Fruit fly (Drosophila melanogaster) whole organism, embryonic: ENCODE results near the gene MRP.

ENCODE experiments used
- Abd-B ChIP-seq: fragments of 200-800 bp; sonication (Bioruptor generic); optimal IDR thresholded peaks from 2 replicates; lab custom pipeline; 2018; ENCODE audit warnings: missing biosample characterization, mild to moderate bottlenecking, missing genetic modification characterization, moderate library complexity
- Adf1 ChIP-seq: fragments of 200-800 bp; sonication (Bioruptor generic); IDR thresholded peaks from 2 replicates; pipeline ENCODE4 v1.3.6; 2022; ENCODE audit warnings: missing biosample characterization, missing genetic modification characterization
- Bgb ChIP-seq: fragments of 200-800 bp; sonication (Bioruptor generic); IDR thresholded peaks from 2 replicates; pipeline ENCODE4 v1.3.6; 2022; ENCODE audit warnings: missing biosample characterization, missing genetic modification characterization; ENCODE audit not compliant: partially characterized antibody
- CG10654 ChIP-seq: fragments of 200-800 bp; sonication (Bioruptor generic); optimal IDR thresholded peaks from 2 replicates; lab custom pipeline; 2016; ENCODE audit warnings: missing biosample characterization, missing genetic modification characterization
- CG10979 ChIP-seq: fragments of 200-800 bp; sonication (Bioruptor generic); optimal IDR thresholded peaks from 2 replicates; lab custom pipeline; 2018; ENCODE audit warnings: missing biosample characterization, mild to moderate bottlenecking, missing genetic modification characterization, moderate library complexity
- CG12942 ChIP-seq: fragments of 200-800 bp; sonication (Bioruptor generic); optimal IDR thresholded peaks from 3 replicates; lab custom pipeline; 2016; ENCODE audit warnings: missing biosample characterization, missing genetic modification characterization
- CG14710 ChIP-seq: fragments of 200-800 bp; sonication (Bioruptor generic); optimal IDR thresholded peaks from 3 replicates; lab custom pipeline; 2019; ENCODE audit warnings: missing biosample characterization, mild to moderate bottlenecking, missing genetic modification characterization, moderate library complexity
- CG15514 ChIP-seq: fragments of 200-800 bp; sonication (Bioruptor generic); optimal IDR thresholded peaks from 3 replicates; lab custom pipeline; 2017; ENCODE audit warnings: missing biosample characterization, missing genetic modification characterization, mild to moderate bottlenecking, moderate library complexity, missing genetic modification reagents
- CG15696 ChIP-seq: fragments of 200-800 bp; sonication (Bioruptor generic); optimal IDR thresholded peaks from 2 replicates; lab custom pipeline; 2019; ENCODE audit warnings: missing biosample characterization, mild to moderate bottlenecking, missing genetic modification characterization, moderate library complexity
- CG2678 ChIP-seq: fragments of 200-800 bp; sonication (Bioruptor generic); optimal IDR thresholded peaks from 3 replicates; lab custom pipeline; 2019; ENCODE audit warnings: missing biosample characterization, mild to moderate bottlenecking, missing genetic modification characterization, moderate library complexity
- CG30020 ChIP-seq: fragments of 200-800 bp; optimal IDR thresholded peaks from 2 replicates; lab custom pipeline; 2019; ENCODE audit warnings: missing biosample characterization, mild to moderate bottlenecking, missing genetic modification characterization, moderate library complexity
- CG32767 ChIP-seq: fragments of 200-800 bp; sonication (Bioruptor generic); IDR thresholded peaks from 2 replicates; pipeline ENCODE4 v1.3.6; 2022; ENCODE audit warnings: missing biosample characterization, missing genetic modification characterization
- CG34376 ChIP-seq: fragments of 200-800 bp; sonication (Bioruptor generic); optimal IDR thresholded peaks from 2 replicates; lab custom pipeline; 2018; ENCODE audit warnings: missing biosample characterization, mild to moderate bottlenecking, missing genetic modification characterization
- CG4424 ChIP-seq: fragments of 200-800 bp; sonication (Bioruptor generic); optimal IDR thresholded peaks from 3 replicates; lab custom pipeline; 2016; ENCODE audit warnings: missing biosample characterization, missing genetic modification characterization
- CG4617 ChIP-seq: fragments of 200-800 bp; sonication (Bioruptor generic); optimal IDR thresholded peaks from 3 replicates; lab custom pipeline; 2016; ENCODE audit warnings: missing biosample characterization, missing genetic modification characterization, borderline replicate concordance
- CG5953 ChIP-seq: fragments of 200-800 bp; sonication (Bioruptor generic); IDR thresholded peaks from 2 replicates; pipeline ENCODE4 v1.3.6; 2022; ENCODE audit warnings: missing biosample characterization, missing genetic modification characterization
- CG7271 ChIP-seq: fragments of 200-800 bp; sonication (Bioruptor generic); optimal IDR thresholded peaks from 2 replicates; lab custom pipeline; 2018; ENCODE audit warnings: missing biosample characterization, mild to moderate bottlenecking, missing genetic modification characterization, moderate library complexity
- CG8359 ChIP-seq: fragments of 200-800 bp; sonication (Bioruptor generic); optimal IDR thresholded peaks from 2 replicates; lab custom pipeline; 2017; ENCODE audit warnings: missing biosample characterization, mild to moderate bottlenecking, missing genetic modification characterization, borderline replicate concordance
- CG9797 ChIP-seq: fragments of 200-800 bp; sonication (Bioruptor generic); optimal IDR thresholded peaks from 3 replicates; lab custom pipeline; 2018; ENCODE audit warnings: missing biosample characterization, mild to moderate bottlenecking, missing genetic modification characterization
- Dp ChIP-seq: fragments of 200-800 bp; sonication (Bioruptor generic); optimal IDR thresholded peaks from 2 replicates; lab custom pipeline; 2018; ENCODE audit warnings: missing biosample characterization, mild to moderate bottlenecking, missing genetic modification characterization, moderate library complexity
- E2f2 ChIP-seq: fragments of 200-800 bp; sonication (Bioruptor generic); IDR thresholded peaks from 2 replicates; pipeline ENCODE4 v1.3.6; 2022; ENCODE audit warnings: missing biosample characterization, missing genetic modification characterization
- Gug ChIP-seq: fragments of 200-800 bp; sonication (Bioruptor generic); IDR thresholded peaks from 4 replicates; pipeline ENCODE4 v1.3.6; 2022; ENCODE audit warnings: missing biosample characterization, missing genetic modification characterization
- MESR4 ChIP-seq: fragments of 200-800 bp; sonication (Bioruptor generic); optimal IDR thresholded peaks from 2 replicates; lab custom pipeline; 2018; ENCODE audit warnings: missing biosample characterization, mild to moderate bottlenecking, missing genetic modification characterization, moderate library complexity
- NFAT ChIP-seq: fragments of 200-800 bp; sonication (Bioruptor generic); IDR thresholded peaks from 2 replicates; pipeline ENCODE4 v1.3.6; 2022; ENCODE audit warnings: missing biosample characterization, missing genetic modification characterization
- Oaz ChIP-seq: fragments of 200-800 bp; sonication (Bioruptor generic); IDR thresholded peaks from 2 replicates; pipeline ENCODE4 v1.3.6; 2022; ENCODE audit warnings: missing biosample characterization, missing genetic modification characterization
- Opbp ChIP-seq: fragments of 200-800 bp; sonication (Bioruptor generic); IDR thresholded peaks from 3 replicates; pipeline ENCODE4 v1.3.6; 2022; ENCODE audit warnings: missing biosample characterization, missing genetic modification characterization; ENCODE audit not compliant: partially characterized antibody
- Ssrp ChIP-seq: fragments of 200-800 bp; sonication (Bioruptor generic); optimal IDR thresholded peaks from 2 replicates; lab custom pipeline; 2018; ENCODE audit warnings: missing biosample characterization, mild to moderate bottlenecking, missing genetic modification characterization, moderate library complexity
- Vsx1 ChIP-seq: fragments of 200-800 bp; sonication (Bioruptor generic); optimal IDR thresholded peaks from 2 replicates; lab custom pipeline; 2017; ENCODE audit warnings: missing biosample characterization, mild to moderate bottlenecking, missing genetic modification characterization, missing genetic modification reagents
- ato ChIP-seq: fragments of 200-800 bp; sonication (Bioruptor generic); IDR thresholded peaks from 2 replicates; pipeline ENCODE4 v1.3.6; 2022; ENCODE audit warnings: missing biosample characterization, missing genetic modification characterization; ENCODE audit not compliant: partially characterized antibody
- bbx ChIP-seq: fragments of 200-800 bp; sonication (Bioruptor generic); IDR thresholded peaks from 2 replicates; pipeline ENCODE4 v1.3.6; 2022; ENCODE audit warnings: missing biosample characterization, missing genetic modification characterization; ENCODE audit not compliant: partially characterized antibody
- cwo ChIP-seq: fragments of 200-800 bp; sonication (Bioruptor generic); optimal IDR thresholded peaks from 3 replicates; lab custom pipeline; 2017; ENCODE audit warnings: missing biosample characterization, missing genetic modification characterization, mild to moderate bottlenecking, moderate library complexity, missing genetic modification reagents
- danr ChIP-seq: fragments of 200-800 bp; sonication (Bioruptor generic); IDR thresholded peaks from 2 replicates; pipeline ENCODE4 v1.3.6; 2022; ENCODE audit warnings: missing biosample characterization, missing genetic modification characterization
- hb ChIP-seq: fragments of 200-800 bp; sonication (Bioruptor generic); IDR thresholded peaks from 3 replicates; pipeline ENCODE4 v1.3.6; 2022; ENCODE audit warnings: missing biosample characterization, missing genetic modification characterization; ENCODE audit not compliant: partially characterized antibody
- lilli ChIP-seq: fragments of 200-800 bp; sonication (Bioruptor generic); optimal IDR thresholded peaks from 3 replicates; lab custom pipeline; 2016; ENCODE audit warnings: missing biosample characterization, missing genetic modification characterization
- lola ChIP-seq, 3 experiments: fragments of >200 bp in 2 of 3; fragments of 200-800 bp in 1 of 3; sonication (Bioruptor generic) in 1 of 3; optimal IDR thresholded peaks; 2 replicates each; lab custom pipeline; 2017 to 2019; ENCODE audit warnings: missing biosample characterization in 3 of 3, missing genetic modification characterization in 3 of 3, mild to moderate bottlenecking in 1 of 3, moderate library complexity in 1 of 3
- luna ChIP-seq: fragments of 200-800 bp; sonication (Bioruptor generic); optimal IDR thresholded peaks from 2 replicates; lab custom pipeline; 2016; ENCODE audit warnings: missing biosample characterization, missing genetic modification characterization
- onecut ChIP-seq: fragments of 200-800 bp; sonication (Bioruptor generic); IDR thresholded peaks from 2 replicates; pipeline ENCODE4 v1.3.6; 2022; ENCODE audit warnings: missing biosample characterization, missing genetic modification characterization
- otp ChIP-seq: fragments of 200-800 bp; sonication (Bioruptor generic); IDR thresholded peaks from 3 replicates; pipeline ENCODE4, ENCODE4 v1.3.6; 2022; ENCODE audit warnings: missing biosample characterization, missing genetic modification characterization
- p53 ChIP-seq: fragments of 200-800 bp; sonication (Bioruptor generic); optimal IDR thresholded peaks from 2 replicates; lab custom pipeline; 2016; ENCODE audit warnings: missing biosample characterization, missing genetic modification characterization
- pb ChIP-seq: fragments of 200-800 bp; sonication (Bioruptor generic); optimal IDR thresholded peaks from 3 replicates; lab custom pipeline; 2016; ENCODE audit warnings: missing biosample characterization, missing genetic modification characterization
- pum ChIP-seq: fragments of 200-800 bp; sonication (Bioruptor generic); optimal IDR thresholded peaks from 2 replicates; lab custom pipeline; 2016; ENCODE audit warnings: missing biosample characterization, missing genetic modification characterization
- scrt ChIP-seq: fragments of 200-800 bp; sonication (Bioruptor generic); optimal IDR thresholded peaks from 2 replicates; lab custom pipeline; 2018; ENCODE audit warnings: missing biosample characterization, mild to moderate bottlenecking, missing genetic modification characterization, moderate library complexity
- sim ChIP-seq: fragments of 200-800 bp; sonication (Bioruptor generic); IDR thresholded peaks from 2 replicates; pipeline ENCODE4 v1.3.6; 2022; ENCODE audit warnings: missing biosample characterization, missing genetic modification characterization
- sob ChIP-seq: fragments of 200-800 bp; sonication (Bioruptor generic); IDR thresholded peaks from 2 replicates; pipeline ENCODE4 v1.3.6; 2022; ENCODE audit warnings: missing biosample characterization, missing genetic modification characterization
- sqz ChIP-seq: fragments of 200-800 bp; sonication (Bioruptor generic); optimal IDR thresholded peaks from 3 replicates; lab custom pipeline; 2018; ENCODE audit warnings: missing biosample characterization, mild to moderate bottlenecking, missing genetic modification characterization
- tin ChIP-seq: fragments of 200-800 bp; sonication (Bioruptor generic); optimal IDR thresholded peaks from 3 replicates; lab custom pipeline; 2016; ENCODE audit warnings: missing biosample characterization, missing genetic modification characterization
- ttk ChIP-seq: fragments of 200-800 bp; sonication (Bioruptor generic); IDR thresholded peaks from 2 replicates; pipeline ENCODE4 v2.1.2; 2022; ENCODE audit warnings: missing biosample characterization, missing genetic modification characterization
- tx ChIP-seq: fragments of 200-800 bp; sonication (Bioruptor generic); optimal IDR thresholded peaks from 2 replicates; lab custom pipeline; 2016; ENCODE audit warnings: missing biosample characterization, missing genetic modification characterization
- vvl ChIP-seq: fragments of 200-800 bp; sonication (Bioruptor generic); IDR thresholded peaks from 2 replicates; pipeline ENCODE4 v1.3.6; 2022; ENCODE audit warnings: missing biosample characterization, missing genetic modification characterization

The MRP gene

dm6 chr2L:12692343-12693079 is 26.3 kb upstream of the MRP start, which contains the start of the genes CCT4 and CG6153 (continued):
- TF ChIP-seq lola (GFP tag; optimal IDR thresholded peaks at IDR 0.05; lab: Kevin White, UChicago) (no peak), vvl (GFP tag; lab: Robert Waterston, UW) (peak; percentile 22; the same call in 1 of the 2 replicates), p53 (GFP tag; lab: Kevin White, UChicago) (no peak), CG14710 (tag; lab: Kevin White, UChicago) (peak; percentile 38), Opbp (GFP tag; lab: Robert Waterston, UW) (peak; percentile 65; the same call in 1 of the 3 replicates), Bgb (peak; percentile 37), CG4617 (GFP tag; lab: Kevin White, UChicago) (peak; percentile 80), CG34376 (GFP tag; lab: Kevin White, UChicago) (no peak), tin (GFP tag; lab: Kevin White, UChicago) (no peak), Oaz (GFP tag; lab: Robert Waterston, UW) (no peak), CG10979 (tag; lab: Kevin White, UChicago) (peak; percentile 2), tx (no peak), cwo (GFP tag; lab: Kevin White, UChicago) (no peak), CG15696 (tag; lab: Kevin White, UChicago) (no peak), otp (GFP tag; lab: Robert Waterston, UW) (no peak), CG4424 (GFP tag; lab: Kevin White, UChicago) (no peak), sob (GFP tag; lab: Robert Waterston, UW) (no peak), CG32767 (no peak), bbx (GFP tag; lab: Robert Waterston, UW) (peak; percentile 36; the same call in 1 of the 2 replicates), CG8359 (GFP tag; lab: Kevin White, UChicago) (no peak), Dp (GFP tag; lab: Kevin White, UChicago) (peak; percentile 58), hb (GFP tag; lab: Robert Waterston, UW) (peak; percentile 46; the same call in 1 of the 3 replicates), danr (GFP tag; lab: Robert Waterston, UW) (no peak), CG10654 (GFP tag; lab: Kevin White, UChicago) (no peak), CG7271 (tag; lab: Kevin White, UChicago) (no peak), lilli (GFP tag; lab: Kevin White, UChicago) (no peak), CG12942 (no peak), Gug (GFP tag; lab: Robert Waterston, UW) (no peak), onecut (GFP tag; lab: Robert Waterston, UW) (peak; percentile 38), MESR4 (GFP tag; lab: Kevin White, UChicago) (peak; percentile 62), scrt (GFP tag; lab: Kevin White, UChicago) (peak; percentile 74), luna (GFP tag; lab: Kevin White, UChicago) (no peak), Ssrp (tag; lab: Kevin White, UChicago) (no peak), Abd-B (GFP tag; lab: Kevin White, UChicago) (no peak), CG15514 (GFP tag; lab: Kevin White, UChicago) (no peak), Adf1 (GFP tag; lab: Robert Waterston, UW) (no peak), CG9797 (peak; percentile 84), ttk (no peak), CG30020 (tag; lab: Kevin White, UChicago) (no peak), NFAT (GFP tag; lab: Robert Waterston, UW) (no peak), pb (GFP tag; lab: Kevin White, UChicago) (no peak), CG2678 (tag; lab: Kevin White, UChicago) (no peak), pum (no peak), ato (no peak), sim (GFP tag; lab: Robert Waterston, UW) (no peak), CG5953 (GFP tag; lab: Robert Waterston, UW) (no peak), Vsx1 (GFP tag; lab: Kevin White, UChicago) (no peak), E2f2 (peak; percentile 68), sqz (GFP tag; lab: Kevin White, UChicago) (no peak)
